Worm (Caenorhabditis elegans): ENCODE data around the gene K07F5.15.

DNA sequence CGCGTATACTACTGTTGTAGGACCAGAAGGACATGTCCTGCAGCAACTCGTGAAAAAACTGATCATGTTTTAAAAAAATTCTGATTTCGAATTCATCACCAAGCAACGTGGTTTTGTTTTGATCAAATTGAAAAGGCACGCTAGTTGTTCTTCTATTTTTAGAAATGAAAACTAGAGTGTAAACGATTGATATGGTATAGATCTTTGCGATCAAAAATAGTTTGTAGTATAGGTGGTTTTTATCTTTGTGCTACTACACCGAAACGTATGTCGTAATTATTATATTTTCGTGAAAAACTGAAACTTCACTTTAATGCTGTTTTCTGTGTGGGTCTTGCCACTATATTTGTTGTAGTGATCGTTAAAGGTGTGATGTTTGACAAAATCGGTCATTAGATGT, 2.0 kb downstream of the K07F5.15 start:
- TF ChIP-seq F26F4.8 (GFP tag; conservative IDR thresholded peaks at IDR 0.05) (no peak), mdt-29 (GFP tag; IDR thresholded peaks at IDR 0.05) (no peak), ceh-82 (tag; optimal IDR thresholded peaks at IDR 0.05) (no peak), lin-13 (GFP tag; optimal IDR thresholded peaks at IDR 0.05) (no peak), attf-4 (tag; optimal IDR thresholded peaks at IDR 0.05) (no peak)
